Worm (Caenorhabditis elegans): ENCODE data around the gene flp-2.

ce11 chrX:10138494-10138893 is 43.4 kb upstream of the flp-2 start, which contains the start of gene moc-1:
- TF ChIP-seq ref-1 (GFP tag; conservative IDR thresholded peaks at IDR 0.05) (no peak), ztf-29 (GFP tag; IDR thresholded peaks at IDR 0.05) (no peak), med-1 (GFP tag; optimal IDR thresholded peaks at IDR 0.05; ENCODE audit: insufficient read depth) (no peak), flt-1 (GFP tag; IDR thresholded peaks at IDR 0.05) (no peak), cog-1 (tag; optimal IDR thresholded peaks at IDR 0.05) (no peak)

Data from whole organism, midembryonic.